Fruit fly (Drosophila melanogaster) whole organism, embryonic: ENCODE data around the gene CG34327.

Source experiments
- Aef1 ChIP-seq: fragments of 200-800 bp; sonication (Bioruptor generic); IDR thresholded peaks from 3 replicates; pipeline ENCODE4 v1.3.6; 2022; ENCODE audit warnings: missing biosample characterization, missing genetic modification characterization
- Atf3 ChIP-seq: fragments of 200-800 bp; sonication (Bioruptor generic); optimal IDR thresholded peaks from 3 replicates; lab custom pipeline; 2016; ENCODE audit warnings: missing biosample characterization, missing genetic modification characterization
- CG10979 ChIP-seq: fragments of 200-800 bp; sonication (Bioruptor generic); optimal IDR thresholded peaks from 2 replicates; lab custom pipeline; 2018; ENCODE audit warnings: missing biosample characterization, mild to moderate bottlenecking, missing genetic modification characterization, moderate library complexity
- CG12104 ChIP-seq: fragments of 200-800 bp; sonication (Bioruptor generic); optimal IDR thresholded peaks from 3 replicates; lab custom pipeline; 2016; ENCODE audit warnings: missing biosample characterization, missing genetic modification characterization
- CG12236 ChIP-seq: fragments of 200-800 bp; sonication (Bioruptor generic); optimal IDR thresholded peaks from 2 replicates; lab custom pipeline; 2016; ENCODE audit warnings: missing biosample characterization, missing genetic modification characterization
- CG12391 ChIP-seq: fragments of 200-800 bp; sonication (Bioruptor generic); optimal IDR thresholded peaks from 3 replicates; lab custom pipeline; 2018; ENCODE audit warnings: missing biosample characterization, mild to moderate bottlenecking, missing genetic modification characterization, moderate library complexity
- CG12744 ChIP-seq: fragments of 200-800 bp; sonication (Bioruptor generic); optimal IDR thresholded peaks from 2 replicates; lab custom pipeline; 2016; ENCODE audit warnings: missing biosample characterization, missing genetic modification characterization
- CG14667 ChIP-seq: fragments of 200-800 bp; sonication (Bioruptor generic); IDR thresholded peaks from 2 replicates; pipeline ENCODE4 v1.3.6; 2022; ENCODE audit warnings: missing biosample characterization, missing genetic modification characterization
- CG15011 ChIP-seq: fragments of 200-800 bp; sonication (Bioruptor generic); optimal IDR thresholded peaks from 3 replicates; lab custom pipeline; 2018; ENCODE audit warnings: missing biosample characterization, mild to moderate bottlenecking, missing genetic modification characterization
- CG15601 ChIP-seq: fragments of 200-800 bp; sonication (Bioruptor generic); optimal IDR thresholded peaks from 3 replicates; lab custom pipeline; 2019; ENCODE audit warnings: missing biosample characterization, mild to moderate bottlenecking, missing genetic modification characterization, moderate library complexity
- CG16813 ChIP-seq: fragments of 200-800 bp; sonication (Bioruptor generic); IDR thresholded peaks from 3 replicates; pipeline ENCODE4 v1.3.6; 2022; ENCODE audit warnings: missing biosample characterization, missing genetic modification characterization; ENCODE audit not compliant: partially characterized antibody
- CG16863 ChIP-seq: fragments of 200-800 bp; sonication (Bioruptor generic); optimal IDR thresholded peaks from 3 replicates; lab custom pipeline; 2016; ENCODE audit warnings: missing biosample characterization, missing genetic modification characterization
- CG17328 ChIP-seq: fragments of 200-800 bp; sonication (Bioruptor generic); IDR thresholded peaks from 2 replicates; pipeline ENCODE4 v1.3.6; 2022; ENCODE audit warnings: missing biosample characterization, missing genetic modification characterization
- CG18476 ChIP-seq: fragments of 200-800 bp; sonication (Bioruptor generic); optimal IDR thresholded peaks from 2 replicates; lab custom pipeline; 2016; ENCODE audit warnings: missing biosample characterization, mild to moderate bottlenecking, missing genetic modification characterization
- CG2712 ChIP-seq: fragments of 200-800 bp; optimal IDR thresholded peaks from 3 replicates; lab custom pipeline; 2019; ENCODE audit warnings: missing biosample characterization, mild to moderate bottlenecking, missing genetic modification characterization, moderate library complexity
- CG3163 ChIP-seq: fragments of 200-800 bp; sonication (Bioruptor generic); optimal IDR thresholded peaks from 3 replicates; lab custom pipeline; 2016; ENCODE audit warnings: missing biosample characterization, missing genetic modification characterization
- CG33557 ChIP-seq: fragments of 200-800 bp; sonication (Bioruptor generic); optimal IDR thresholded peaks from 2 replicates; lab custom pipeline; 2019; ENCODE audit warnings: missing biosample characterization, mild to moderate bottlenecking, missing genetic modification characterization, moderate library complexity
- CG42726 ChIP-seq: fragments of 200-800 bp; sonication (Bioruptor generic); IDR thresholded peaks from 2 replicates; pipeline ENCODE4 v1.3.6; 2022; ENCODE audit warnings: missing biosample characterization, missing genetic modification characterization; ENCODE audit not compliant: partially characterized antibody
- CG4360 ChIP-seq: fragments of 200-800 bp; sonication (Bioruptor generic); IDR thresholded peaks from 2 replicates; pipeline ENCODE4 v1.3.6; 2022; ENCODE audit warnings: missing biosample characterization, missing genetic modification characterization
- CG5245 ChIP-seq: fragments of 200-800 bp; sonication (Bioruptor generic); optimal IDR thresholded peaks from 3 replicates; lab custom pipeline; 2016; ENCODE audit warnings: missing biosample characterization, missing genetic modification characterization
- CG7357 ChIP-seq: fragments of 200-800 bp; sonication (Bioruptor generic); IDR thresholded peaks from 3 replicates; pipeline ENCODE4 v1.3.6; 2022; ENCODE audit warnings: missing biosample characterization, missing genetic modification characterization
- CkIIα-i1 ChIP-seq: fragments of 200-800 bp; sonication (Bioruptor generic); IDR thresholded peaks from 2 replicates; pipeline ENCODE4 v1.3.6; 2022; ENCODE audit warnings: missing biosample characterization, missing genetic modification characterization
- Dp ChIP-seq: fragments of 200-800 bp; sonication (Bioruptor generic); optimal IDR thresholded peaks from 2 replicates; lab custom pipeline; 2018; ENCODE audit warnings: missing biosample characterization, mild to moderate bottlenecking, missing genetic modification characterization, moderate library complexity
- Fer2 ChIP-seq: fragments of 200-800 bp; sonication (Bioruptor generic); optimal IDR thresholded peaks from 2 replicates; lab custom pipeline; 2018; ENCODE audit warnings: missing biosample characterization, mild to moderate bottlenecking, missing genetic modification characterization, moderate library complexity
- HmgZ ChIP-seq: fragments of 200-800 bp; sonication (Bioruptor generic); optimal IDR thresholded peaks from 2 replicates; lab custom pipeline; 2018; ENCODE audit warnings: missing biosample characterization, mild to moderate bottlenecking, missing genetic modification characterization
- Hr51 ChIP-seq, 2 experiments: fragments of 200-800 bp; sonication (Bioruptor generic); optimal IDR thresholded peaks; 2 replicates in 1 of 2; 3 replicates in 1 of 2; lab custom pipeline; 2016 to 2018; ENCODE audit warnings: missing biosample characterization in 2 of 2, missing genetic modification characterization in 2 of 2, mild to moderate bottlenecking in 1 of 2, moderate library complexity in 1 of 2
- Mad ChIP-seq: fragments of 200-800 bp; sonication (Bioruptor generic); optimal IDR thresholded peaks from 2 replicates; lab custom pipeline; 2016; ENCODE audit warnings: missing biosample characterization, missing genetic modification characterization
- Myb ChIP-seq: fragments of 200-800 bp; sonication (Bioruptor generic); optimal IDR thresholded peaks from 2 replicates; lab custom pipeline; 2016; ENCODE audit warnings: missing biosample characterization, missing genetic modification characterization
- Oli ChIP-seq: fragments of 200-800 bp; sonication (Bioruptor generic); optimal IDR thresholded peaks from 2 replicates; lab custom pipeline; 2018; ENCODE audit warnings: missing biosample characterization, mild to moderate bottlenecking, missing genetic modification characterization, moderate library complexity
- Rx ChIP-seq: fragments of 200-800 bp; sonication (Bioruptor generic); IDR thresholded peaks from 2 replicates; pipeline ENCODE4 v1.3.6; 2022; ENCODE audit warnings: missing biosample characterization, missing genetic modification characterization
- Six4 ChIP-seq: fragments of 200-800 bp; sonication (Bioruptor generic); optimal IDR thresholded peaks from 2 replicates; lab custom pipeline; 2016; ENCODE audit warnings: missing biosample characterization, missing genetic modification characterization
- Sry-δ ChIP-seq: fragments of 200-800 bp; sonication (Bioruptor generic); optimal IDR thresholded peaks from 2 replicates; lab custom pipeline; 2016; ENCODE audit warnings: missing biosample characterization, missing genetic modification characterization
- Trl ChIP-seq, 3 experiments: fragments of >200 bp in 2 of 3; fragments of 200-800 bp in 1 of 3; sonication (Bioruptor generic) in 1 of 3; optimal IDR thresholded peaks; 2 replicates in 1 of 3; 3 replicates in 2 of 3; lab custom pipeline; 2016 to 2017; ENCODE audit warnings: missing biosample characterization in 1 of 3, missing genetic modification characterization in 1 of 3
- btn ChIP-seq: fragments of 200-800 bp; sonication (Bioruptor generic); optimal IDR thresholded peaks from 2 replicates; lab custom pipeline; 2016; ENCODE audit warnings: missing biosample characterization, missing genetic modification characterization
- corto ChIP-seq: fragments of 200-800 bp; sonication (Bioruptor generic); optimal IDR thresholded peaks from 2 replicates; lab custom pipeline; 2016; ENCODE audit warnings: missing biosample characterization, mild to moderate bottlenecking, missing genetic modification characterization, moderate library complexity
- emc ChIP-seq: fragments of 200-800 bp; sonication (Bioruptor generic); optimal IDR thresholded peaks from 2 replicates; lab custom pipeline; 2016; ENCODE audit warnings: missing biosample characterization, missing genetic modification characterization
- ems ChIP-seq: fragments of 200-800 bp; sonication (Bioruptor generic); optimal IDR thresholded peaks from 3 replicates; lab custom pipeline; 2016; ENCODE audit warnings: missing biosample characterization, missing genetic modification characterization
- en ChIP-seq: fragments of 200-800 bp; sonication (Bioruptor generic); optimal IDR thresholded peaks from 2 replicates; lab custom pipeline; 2016; ENCODE audit warnings: missing biosample characterization, missing genetic modification characterization
- fd96Cb ChIP-seq: fragments of 200-800 bp; sonication (Bioruptor generic); optimal IDR thresholded peaks from 2 replicates; lab custom pipeline; 2018; ENCODE audit warnings: missing biosample characterization, mild to moderate bottlenecking, missing genetic modification characterization, moderate library complexity
- gsb-n ChIP-seq: fragments of 200-800 bp; sonication (Bioruptor generic); optimal IDR thresholded peaks from 3 replicates; lab custom pipeline; 2018; ENCODE audit warnings: missing biosample characterization, mild to moderate bottlenecking, missing genetic modification characterization
- ham ChIP-seq: fragments of 200-800 bp; sonication (Bioruptor generic); IDR thresholded peaks from 2 replicates; pipeline ENCODE4 v1.3.6; 2022; ENCODE audit warnings: missing biosample characterization, missing genetic modification characterization
- insv ChIP-seq, 2 experiments: fragments of 200-800 bp; sonication (Bioruptor generic); optimal IDR thresholded peaks; 3 replicates each; lab custom pipeline; 2016 to 2018; ENCODE audit warnings: missing biosample characterization in 2 of 2, missing genetic modification characterization in 2 of 2
- kay ChIP-seq: fragments of 200-800 bp; sonication (Bioruptor generic); optimal IDR thresholded peaks from 2 replicates; lab custom pipeline; 2016; ENCODE audit warnings: missing biosample characterization, missing genetic modification characterization
- odd ChIP-seq: fragments of 200-800 bp; sonication (Bioruptor generic); optimal IDR thresholded peaks from 2 replicates; lab custom pipeline; 2017; ENCODE audit warnings: missing biosample characterization, mild to moderate bottlenecking, missing genetic modification characterization
- org-1 ChIP-seq: fragments of 200-800 bp; sonication (Bioruptor generic); optimal IDR thresholded peaks from 2 replicates; lab custom pipeline; 2017; ENCODE audit warnings: missing biosample characterization, missing genetic modification characterization
- pzg ChIP-seq: fragments of 200-800 bp; sonication (Bioruptor generic); optimal IDR thresholded peaks from 3 replicates; lab custom pipeline; 2018; ENCODE audit warnings: missing biosample characterization, mild to moderate bottlenecking, missing genetic modification characterization, moderate library complexity
- sens ChIP-seq: fragments of 200-800 bp; sonication (Bioruptor generic); peaks from one replicate; lab custom pipeline; 2016; ENCODE audit warnings: missing biosample characterization, missing genetic modification characterization
- ssp ChIP-seq: fragments of 200-800 bp; sonication (Bioruptor generic); IDR thresholded peaks from 2 replicates; pipeline ENCODE4 v1.3.6; 2022; ENCODE audit warnings: missing biosample characterization, missing genetic modification characterization
- stwl ChIP-seq: fragments of 200-800 bp; sonication (Bioruptor generic); optimal IDR thresholded peaks from 3 replicates; lab custom pipeline; 2018; ENCODE audit warnings: missing biosample characterization, mild to moderate bottlenecking, missing genetic modification characterization, moderate library complexity
- vnd ChIP-seq: fragments of 200-800 bp; sonication (Bioruptor generic); IDR thresholded peaks from 3 replicates; pipeline ENCODE4 v1.3.6; 2022; ENCODE audit warnings: missing biosample characterization, missing genetic modification characterization; ENCODE audit not compliant: partially characterized antibody

CG34327 gene

dm6 chrX:17175558-17176189 lies 47.9 kb downstream of the CG34327 start (continued):
- TF ChIP-seq ham (GFP tag; lab: Robert Waterston, UW) = no peak
- no peak for TF ChIP-seq ems (GFP tag; lab: Kevin White, UChicago)
- TF ChIP-seq CG12236 (GFP tag; lab: Kevin White, UChicago) = no peak
- no peak for TF ChIP-seq CG15011
- peak; percentile 0 for TF ChIP-seq pzg (GFP tag; lab: Kevin White, UChicago)
- no peak for TF ChIP-seq odd (GFP tag; lab: Kevin White, UChicago)
- peak; percentile 17 for TF ChIP-seq CG33557 (GFP tag; lab: Kevin White, UChicago)
- TF ChIP-seq CG12104 (GFP tag; lab: Kevin White, UChicago) = no peak
- peak; percentile 17; the same call in 1 of the 2 replicates for TF ChIP-seq ssp (GFP tag; lab: Robert Waterston, UW)
- TF ChIP-seq btn (GFP tag; lab: Kevin White, UChicago) = no peak
- TF ChIP-seq CG10979 (tag; lab: Kevin White, UChicago) = peak; percentile 63
- peak; percentile 22 for TF ChIP-seq Myb (GFP tag; lab: Kevin White, UChicago)
- no peak for TF ChIP-seq Rx
- no peak for TF ChIP-seq vnd (GFP tag; lab: Robert Waterston, UW)
- TF ChIP-seq CG17328 (GFP tag; lab: Robert Waterston, UW) = no peak
- peak; percentile 33 for TF ChIP-seq CG5245
- TF ChIP-seq CG12744 = no peak
- TF ChIP-seq emc (GFP tag; lab: Kevin White, UChicago) = no peak
- no peak for TF ChIP-seq CG18476 (GFP tag; lab: Kevin White, UChicago)
- TF ChIP-seq Sry-δ (GFP tag; lab: Kevin White, UChicago) = no peak
- peak; percentile 78 for TF ChIP-seq sens
- TF ChIP-seq Atf3 (GFP tag; lab: Kevin White, UChicago) = no peak
- TF ChIP-seq CG16813 (GFP tag; lab: Robert Waterston, UW) = peak; percentile 51; the same call in 1 of the 3 replicates
- TF ChIP-seq CG16863 = no peak
- TF ChIP-seq gsb-n (tag; lab: Kevin White, UChicago) = no peak
- no peak for TF ChIP-seq corto (GFP tag; lab: Kevin White, UChicago)
- TF ChIP-seq Dp (GFP tag; lab: Kevin White, UChicago) = no peak
- TF ChIP-seq CG3163 = no peak
- TF ChIP-seq kay (GFP tag; lab: Kevin White, UChicago) = no peak
- no peak for TF ChIP-seq en (GFP tag; lab: Kevin White, UChicago)
- TF ChIP-seq Six4 (GFP tag; lab: Kevin White, UChicago) = no peak
- TF ChIP-seq CG14667 (GFP tag; lab: Robert Waterston, UW) = no peak
- peak in 1 of 2 experiments; percentile 6 for TF ChIP-seq Hr51 (GFP tag; optimal IDR thresholded peaks at IDR 0.05; lab: Kevin White, UChicago)
- peak; percentile 52 for TF ChIP-seq HmgZ (tag; lab: Kevin White, UChicago)
- TF ChIP-seq CG7357 (GFP tag; lab: Robert Waterston, UW) = no peak
- TF ChIP-seq stwl (tag; lab: Kevin White, UChicago) = peak; percentile 28
- TF ChIP-seq CG2712 (tag; lab: Kevin White, UChicago) = peak; percentile 34
- peak; percentile 58; the same call in 1 of the 2 replicates for TF ChIP-seq CG42726 (GFP tag; lab: Robert Waterston, UW)
- peak; percentile 27 for TF ChIP-seq CG15601 (tag; lab: Kevin White, UChicago)
- TF ChIP-seq fd96Cb (tag; lab: Kevin White, UChicago) = no peak
- no peak for TF ChIP-seq org-1 (GFP tag; lab: Kevin White, UChicago)
- no peak for TF ChIP-seq Trl (optimal IDR thresholded peaks at IDR 0.05; lab: Kevin White, UChicago)
- no peak for TF ChIP-seq Trl (GFP tag; optimal IDR thresholded peaks at IDR 0.05; lab: Kevin White, UChicago)
- no peak for TF ChIP-seq Aef1 (GFP tag; lab: Robert Waterston, UW)
- peak; percentile 14 for TF ChIP-seq CG12391
- TF ChIP-seq Fer2 = no peak
- 0 out of 2 replicates have a peak, but pooled peaks have one; percentile 13 for TF ChIP-seq CG4360 (GFP tag; lab: Robert Waterston, UW)
- TF ChIP-seq insv (GFP tag; optimal IDR thresholded peaks at IDR 0.05; lab: Kevin White, UChicago) = peak in 1 of 2 experiments; percentile 27
- peak; percentile 36 for TF ChIP-seq Mad (GFP tag; lab: Kevin White, UChicago)
- TF ChIP-seq CkIIα-i1 (GFP tag; lab: Robert Waterston, UW) = no peak
- no peak for TF ChIP-seq Oli (tag; lab: Kevin White, UChicago)
